Fruit fly (Drosophila melanogaster): ENCODE results near the gene CG31668.
A peak's percentile ranks its signal among the peaks of the same experiment; 100 is the strongest.

The CG31668 gene

DNA sequence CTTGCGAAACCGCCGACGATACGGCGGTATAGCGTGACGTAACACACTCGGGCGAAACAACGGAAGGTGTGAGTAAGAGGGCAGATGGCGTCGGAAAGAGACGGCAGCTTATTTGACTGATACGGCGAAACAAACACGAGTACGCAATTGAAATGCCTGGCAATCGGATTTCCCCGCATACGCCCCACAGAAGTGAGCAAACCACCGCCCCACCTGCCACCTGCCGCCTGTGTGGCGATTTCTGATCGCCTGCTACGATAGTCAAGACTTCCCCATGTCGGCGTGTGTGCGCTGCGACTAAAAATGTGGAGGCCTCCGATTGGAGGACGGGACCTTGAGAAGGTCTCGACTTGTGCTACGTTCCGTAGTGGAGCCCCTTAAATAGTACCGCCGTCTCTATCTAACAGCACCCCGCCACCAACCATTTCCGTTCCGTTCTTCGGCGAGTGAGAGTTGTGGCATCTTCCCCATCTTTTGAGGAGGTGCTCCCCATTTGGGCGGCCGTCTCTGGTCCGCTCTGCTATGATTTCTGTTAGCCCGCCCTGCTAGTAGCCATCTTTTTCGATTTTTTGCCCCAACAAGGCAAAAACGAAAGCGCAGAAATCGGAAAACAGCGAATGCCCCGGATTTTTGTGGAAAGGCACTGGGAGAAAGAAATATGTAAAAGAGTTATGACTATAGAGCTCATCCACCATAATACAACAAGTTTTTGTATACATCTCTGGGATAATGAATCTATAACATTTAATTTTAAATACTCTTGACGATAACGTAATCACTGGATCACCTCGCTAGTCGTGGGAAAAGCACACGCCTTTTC is 7.1 kb downstream of the CG31668 start (continued):
- TF ChIP-seq CG14965 (GFP tag; optimal IDR thresholded peaks at IDR 0.05; ENCODE audit: borderline replicate concordance) (no peak), bigmax (GFP tag; optimal IDR thresholded peaks at IDR 0.05) (no peak), Hmr (GFP tag; optimal IDR thresholded peaks at IDR 0.05) (peak; percentile 84), CG8478 (optimal IDR thresholded peaks at IDR 0.05) (peak; percentile 78), stwl (tag; optimal IDR thresholded peaks at IDR 0.05) (no peak), mld (GFP tag; IDR thresholded peaks at IDR 0.05; ENCODE audit: partially characterized antibody) (no peak), chn (GFP tag; optimal IDR thresholded peaks at IDR 0.05) (peak; percentile 82), CG8765 (GFP tag; IDR thresholded peaks at IDR 0.05) (no peak), dpn (GFP tag; optimal IDR thresholded peaks at IDR 0.05) (peak; percentile 86 to 91), CG4424 (GFP tag; optimal IDR thresholded peaks at IDR 0.05) (peak; percentile 89), CG8281 (tag; optimal IDR thresholded peaks at IDR 0.05) (peak; percentile 56), zfh1 (GFP tag; IDR thresholded peaks at IDR 0.05) (no peak), nerfin-1 (tag; optimal IDR thresholded peaks at IDR 0.05) (peak; percentile 47), Dad (GFP tag; optimal IDR thresholded peaks at IDR 0.05) (peak; percentile 90), wor (GFP tag; IDR thresholded peaks at IDR 0.05) (no peak), Atf6 (GFP tag; IDR thresholded peaks at IDR 0.05) (no peak), pan (optimal IDR thresholded peaks at IDR 0.05) (no peak), pan (GFP tag; optimal IDR thresholded peaks at IDR 0.05 in 1 of 2, IDR thresholded peaks at IDR 0.05 in 1 of 2) (no peak), CG7839 (tag; optimal IDR thresholded peaks at IDR 0.05) (peak; percentile 89), pros (GFP tag; optimal IDR thresholded peaks at IDR 0.05) (peak; percentile 42), ro (GFP tag; IDR thresholded peaks at IDR 0.05) (no peak), D (optimal IDR thresholded peaks at IDR 0.05) (no peak), D (GFP tag; optimal IDR thresholded peaks at IDR 0.05) (peak; percentile 87), Oli (tag; optimal IDR thresholded peaks at IDR 0.05) (peak; percentile 91), eve (GFP tag; optimal IDR thresholded peaks at IDR 0.05) (peak in 1 of 2 experiments; percentile 94), H2.0 (GFP tag; IDR thresholded peaks at IDR 0.05) (no peak), CG3407 (GFP tag; optimal IDR thresholded peaks at IDR 0.05) (peak; percentile 83), shn (GFP tag; optimal IDR thresholded peaks at IDR 0.05) (peak; percentile 82), da (GFP tag; optimal IDR thresholded peaks at IDR 0.05) (peak; percentile 63), Ssrp (tag; optimal IDR thresholded peaks at IDR 0.05) (peak; percentile 86), CG6175 (GFP tag; IDR thresholded peaks at IDR 0.05) (no peak), TFAM (GFP tag; optimal IDR thresholded peaks at IDR 0.05) (peak; percentile 48), CG11560 (tag; IDR thresholded peaks at IDR 0.05) (no peak), chm (GFP tag; IDR thresholded peaks at IDR 0.05) (no peak), CG17612 (GFP tag; IDR thresholded peaks at IDR 0.05) (no peak), Med (GFP tag) (peak; percentile 98), Bteb2 (GFP tag; optimal IDR thresholded peaks at IDR 0.05) (peak; percentile 78), CG4854 (GFP tag; optimal IDR thresholded peaks at IDR 0.05) (peak; percentile 82), toy (GFP tag; IDR thresholded peaks at IDR 0.05) (no peak), Sox100B (GFP tag; optimal IDR thresholded peaks at IDR 0.05) (peak; percentile 86), Usf (GFP tag; optimal IDR thresholded peaks at IDR 0.05) (peak; percentile 74), bsh (GFP tag; optimal IDR thresholded peaks at IDR 0.05) (peak; percentile 96 to 97), zf30C (GFP tag; optimal IDR thresholded peaks at IDR 0.05) (peak; percentile 80), CG9817 (tag; optimal IDR thresholded peaks at IDR 0.05) (peak; percentile 61), lilli (GFP tag; optimal IDR thresholded peaks at IDR 0.05) (peak; percentile 87), oc (tag; optimal IDR thresholded peaks at IDR 0.05) (peak; percentile 88), sens (GFP tag) (peak; percentile 99), stc (GFP tag; IDR thresholded peaks at IDR 0.05) (no peak), croc (GFP tag; conservative IDR thresholded peaks at IDR 0.05) (peak; percentile 85), CG18599 (GFP tag; optimal IDR thresholded peaks at IDR 0.05) (peak; percentile 93)
